Fruit fly (Drosophila melanogaster) whole organism, embryonic: ENCODE measurements around the gene hkb.
A peak's percentile ranks its signal among the peaks of the same experiment; 100 is the strongest.

ENCODE experiments used
- BEAF-32 ChIP-seq: fragments of 200-800 bp; sonication (Bioruptor generic); optimal IDR thresholded peaks from 3 replicates; lab custom pipeline; 2017; ENCODE audit warnings: missing biosample characterization, missing genetic modification characterization, mild to moderate bottlenecking, moderate library complexity, missing genetic modification reagents
- CG10431 ChIP-seq: fragments of 200-800 bp; sonication (Bioruptor generic); optimal IDR thresholded peaks from 3 replicates; lab custom pipeline; 2018; ENCODE audit warnings: missing biosample characterization, mild to moderate bottlenecking, missing genetic modification characterization
- CG10565 ChIP-seq: fragments of 200-800 bp; sonication (Bioruptor generic); optimal IDR thresholded peaks from 3 replicates; lab custom pipeline; 2016; ENCODE audit warnings: missing biosample characterization, mild to moderate bottlenecking, missing genetic modification characterization
- CG11093 ChIP-seq: fragments of 200-800 bp; sonication (Bioruptor generic); IDR thresholded peaks from 3 replicates; pipeline ENCODE4 v1.3.6; 2022; ENCODE audit warnings: missing biosample characterization, missing genetic modification characterization
- CG11398 ChIP-seq: fragments of 200-800 bp; sonication (Bioruptor generic); optimal IDR thresholded peaks from 2 replicates; lab custom pipeline; 2016; ENCODE audit warnings: missing biosample characterization, missing genetic modification characterization
- CG12236 ChIP-seq: fragments of 200-800 bp; sonication (Bioruptor generic); optimal IDR thresholded peaks from 2 replicates; lab custom pipeline; 2016; ENCODE audit warnings: missing biosample characterization, missing genetic modification characterization
- CG12391 ChIP-seq: fragments of 200-800 bp; sonication (Bioruptor generic); optimal IDR thresholded peaks from 3 replicates; lab custom pipeline; 2018; ENCODE audit warnings: missing biosample characterization, mild to moderate bottlenecking, missing genetic modification characterization, moderate library complexity
- CG13287 ChIP-seq: fragments of 200-800 bp; sonication (Bioruptor generic); IDR thresholded peaks from 2 replicates; pipeline ENCODE4 v1.3.6; 2022; ENCODE audit warnings: missing biosample characterization, missing genetic modification characterization; ENCODE audit not compliant: partially characterized antibody
- CG14050 ChIP-seq: fragments of 200-800 bp; sonication (Bioruptor generic); IDR thresholded peaks from 3 replicates; pipeline ENCODE4 v1.3.6; 2022; ENCODE audit warnings: missing biosample characterization, missing genetic modification characterization
- CG1602 ChIP-seq: fragments of 200-800 bp; sonication (Bioruptor generic); optimal IDR thresholded peaks from 3 replicates; lab custom pipeline; 2016; ENCODE audit warnings: missing biosample characterization, missing genetic modification characterization
- CG17359 ChIP-seq: fragments of 200-800 bp; sonication (Bioruptor generic); optimal IDR thresholded peaks from 3 replicates; lab custom pipeline; 2018; ENCODE audit warnings: missing biosample characterization, mild to moderate bottlenecking, missing genetic modification characterization, moderate library complexity
- CG1832 ChIP-seq: fragments of 200-800 bp; sonication (Bioruptor generic); optimal IDR thresholded peaks from 2 replicates; lab custom pipeline; 2017; ENCODE audit warnings: missing biosample characterization, mild to moderate bottlenecking, missing genetic modification characterization, inconsistent platforms
- CG18599 ChIP-seq: fragments of 200-800 bp; sonication (Bioruptor generic); optimal IDR thresholded peaks from 3 replicates; lab custom pipeline; 2017; ENCODE audit warnings: missing biosample characterization, missing genetic modification characterization, mild to moderate bottlenecking, moderate library complexity, missing genetic modification reagents
- CG18764 ChIP-seq: fragments of 200-800 bp; sonication (Bioruptor generic); optimal IDR thresholded peaks from 3 replicates; lab custom pipeline; 2016; ENCODE audit warnings: missing biosample characterization, missing genetic modification characterization
- CG32532 ChIP-seq: fragments of 200-800 bp; sonication (Bioruptor generic); IDR thresholded peaks from 2 replicates; pipeline ENCODE4 v1.3.6; 2022; ENCODE audit warnings: missing biosample characterization, missing genetic modification characterization
- CG3407 ChIP-seq: fragments of 200-800 bp; sonication (Bioruptor generic); optimal IDR thresholded peaks from 2 replicates; lab custom pipeline; 2018; ENCODE audit warnings: missing biosample characterization, mild to moderate bottlenecking, missing genetic modification characterization
- CG3838 ChIP-seq: fragments of 200-800 bp; sonication (Bioruptor generic); optimal IDR thresholded peaks from 3 replicates; lab custom pipeline; 2016; ENCODE audit warnings: missing biosample characterization, missing genetic modification characterization
- CG5953 ChIP-seq: fragments of 200-800 bp; sonication (Bioruptor generic); IDR thresholded peaks from 2 replicates; pipeline ENCODE4 v1.3.6; 2022; ENCODE audit warnings: missing biosample characterization, missing genetic modification characterization
- CG6654 ChIP-seq: fragments of 200-800 bp; sonication (Bioruptor generic); optimal IDR thresholded peaks from 2 replicates; lab custom pipeline; 2017; ENCODE audit warnings: missing biosample characterization, mild to moderate bottlenecking, missing genetic modification characterization
- CG7357 ChIP-seq: fragments of 200-800 bp; sonication (Bioruptor generic); IDR thresholded peaks from 3 replicates; pipeline ENCODE4 v1.3.6; 2022; ENCODE audit warnings: missing biosample characterization, missing genetic modification characterization
- CG7839 ChIP-seq: fragments of 200-800 bp; sonication (Bioruptor generic); optimal IDR thresholded peaks from 3 replicates; lab custom pipeline; 2018; ENCODE audit warnings: missing biosample characterization, mild to moderate bottlenecking, missing genetic modification characterization, moderate library complexity
- CG7963 ChIP-seq: fragments of 200-800 bp; sonication (Bioruptor generic); IDR thresholded peaks from 3 replicates; pipeline ENCODE4 v1.3.6; 2022; ENCODE audit warnings: missing biosample characterization, missing genetic modification characterization; ENCODE audit not compliant: partially characterized antibody
- Fer1 ChIP-seq: fragments of 200-800 bp; sonication (Bioruptor generic); optimal IDR thresholded peaks from 2 replicates; lab custom pipeline; 2017; ENCODE audit warnings: missing biosample characterization, mild to moderate bottlenecking, missing genetic modification characterization
- HLH4C ChIP-seq: fragments of 200-800 bp; sonication (Bioruptor generic); IDR thresholded peaks from 3 replicates; pipeline ENCODE4 v1.3.6; 2022; ENCODE audit warnings: missing biosample characterization, missing genetic modification characterization; ENCODE audit not compliant: partially characterized antibody
- Hand ChIP-seq: fragments of 200-800 bp; sonication (Bioruptor generic); optimal IDR thresholded peaks from 2 replicates; lab custom pipeline; 2017; ENCODE audit warnings: mild to moderate bottlenecking, missing biosample characterization, missing genetic modification reagents, missing genetic modification characterization
- HmgZ ChIP-seq: fragments of 200-800 bp; sonication (Bioruptor generic); optimal IDR thresholded peaks from 2 replicates; lab custom pipeline; 2018; ENCODE audit warnings: missing biosample characterization, mild to moderate bottlenecking, missing genetic modification characterization
- Lpt ChIP-seq: fragments of >200 bp; optimal IDR thresholded peaks from 2 replicates; lab custom pipeline; 2018; ENCODE audit warnings: missing biosample characterization, missing genetic modification characterization
- NFAT ChIP-seq: fragments of 200-800 bp; sonication (Bioruptor generic); IDR thresholded peaks from 2 replicates; pipeline ENCODE4 v1.3.6; 2022; ENCODE audit warnings: missing biosample characterization, missing genetic modification characterization
- PHDP ChIP-seq: fragments of 200-800 bp; sonication (Bioruptor generic); optimal IDR thresholded peaks from 3 replicates; lab custom pipeline; 2018; ENCODE audit warnings: missing biosample characterization, mild to moderate bottlenecking, missing genetic modification characterization, moderate library complexity
- Spps ChIP-seq: fragments of 200-800 bp; sonication (Bioruptor generic); optimal IDR thresholded peaks from 2 replicates; lab custom pipeline; 2018; ENCODE audit warnings: missing biosample characterization, mild to moderate bottlenecking, missing genetic modification characterization
- Sry-δ ChIP-seq: fragments of 200-800 bp; sonication (Bioruptor generic); optimal IDR thresholded peaks from 2 replicates; lab custom pipeline; 2016; ENCODE audit warnings: missing biosample characterization, missing genetic modification characterization
- Usf ChIP-seq: fragments of 200-800 bp; sonication (Bioruptor generic); optimal IDR thresholded peaks from 2 replicates; lab custom pipeline; 2017; ENCODE audit warnings: missing genotype, missing biosample characterization, missing genetic modification characterization
- ap ChIP-seq: fragments of 200-800 bp; sonication (Bioruptor generic); IDR thresholded peaks from 2 replicates; pipeline ENCODE4 v1.3.6; 2022; ENCODE audit warnings: missing biosample characterization, missing genetic modification characterization
- ems ChIP-seq: fragments of 200-800 bp; sonication (Bioruptor generic); optimal IDR thresholded peaks from 3 replicates; lab custom pipeline; 2016; ENCODE audit warnings: missing biosample characterization, missing genetic modification characterization
- esg ChIP-seq: fragments of 200-800 bp; sonication (Bioruptor generic); conservative IDR thresholded peaks from 2 replicates; pipeline ENCODE4 v1.3.6; 2022; ENCODE audit warnings: missing biosample characterization, missing genetic modification characterization
- ewg ChIP-seq: fragments of 200-800 bp; sonication (Bioruptor generic); optimal IDR thresholded peaks from 3 replicates; lab custom pipeline; 2017; ENCODE audit warnings: mild to moderate bottlenecking, missing biosample characterization, missing genetic modification reagents, missing genetic modification characterization
- exex ChIP-seq: fragments of 200-800 bp; sonication (Bioruptor generic); optimal IDR thresholded peaks from 4 replicates; lab custom pipeline; 2018; ENCODE audit warnings: missing biosample characterization, mild to moderate bottlenecking, missing genetic modification characterization, moderate library complexity
- gcm2 ChIP-seq: fragments of 200-800 bp; sonication (Bioruptor generic); optimal IDR thresholded peaks from 2 replicates; lab custom pipeline; 2016; ENCODE audit warnings: missing biosample characterization, missing genetic modification characterization
- nerfin-2 ChIP-seq: fragments of 200-800 bp; sonication (Bioruptor generic); IDR thresholded peaks from 2 replicates; pipeline ENCODE4 v1.3.6; 2022; ENCODE audit warnings: missing biosample characterization, missing genetic modification characterization; ENCODE audit not compliant: partially characterized antibody
- nmo ChIP-seq: fragments of 200-800 bp; sonication (Bioruptor generic); optimal IDR thresholded peaks from 2 replicates; lab custom pipeline; 2018; ENCODE audit warnings: missing biosample characterization, mild to moderate bottlenecking, missing genetic modification characterization, moderate library complexity
- pros ChIP-seq: fragments of 200-800 bp; sonication (Bioruptor generic); optimal IDR thresholded peaks from 3 replicates; lab custom pipeline; 2019; ENCODE audit warnings: missing biosample characterization, mild to moderate bottlenecking, missing genetic modification characterization, moderate library complexity
- schlank ChIP-seq: fragments of 200-800 bp; sonication (Bioruptor generic); optimal IDR thresholded peaks from 2 replicates; lab custom pipeline; 2018; ENCODE audit warnings: missing biosample characterization, mild to moderate bottlenecking, missing genetic modification characterization
- slbo ChIP-seq: fragments of 200-800 bp; sonication (Bioruptor generic); IDR thresholded peaks from 2 replicates; pipeline ENCODE4 v1.3.6; 2022; ENCODE audit warnings: missing biosample characterization, missing genetic modification characterization
- slp2 ChIP-seq: fragments of 200-800 bp; sonication (Bioruptor generic); optimal IDR thresholded peaks from 2 replicates; lab custom pipeline; 2016; ENCODE audit warnings: missing biosample characterization, missing genetic modification characterization
- sqz ChIP-seq: fragments of 200-800 bp; sonication (Bioruptor generic); optimal IDR thresholded peaks from 3 replicates; lab custom pipeline; 2018; ENCODE audit warnings: missing biosample characterization, mild to moderate bottlenecking, missing genetic modification characterization
- sug ChIP-seq: fragments of 200-800 bp; optimal IDR thresholded peaks from 2 replicates; lab custom pipeline; 2019; ENCODE audit warnings: missing biosample characterization, mild to moderate bottlenecking, missing genetic modification characterization, moderate library complexity
- tup ChIP-seq: fragments of 200-800 bp; sonication (Bioruptor generic); optimal IDR thresholded peaks from 2 replicates; lab custom pipeline; 2016; ENCODE audit warnings: missing biosample characterization, mild to moderate bottlenecking, missing genetic modification characterization, moderate library complexity
- wor ChIP-seq: fragments of 200-800 bp; sonication (Bioruptor generic); IDR thresholded peaks from 2 replicates; pipeline ENCODE4 v1.3.6; 2022; ENCODE audit warnings: missing biosample characterization, missing genetic modification characterization
- z ChIP-seq: fragments of 200-800 bp; sonication (Bioruptor generic); IDR thresholded peaks from 3 replicates; pipeline ENCODE4 v1.3.6; 2022; ENCODE audit warnings: missing biosample characterization, missing genetic modification characterization
- zen ChIP-seq: fragments of 200-800 bp; sonication (Bioruptor generic); optimal IDR thresholded peaks from 3 replicates; lab custom pipeline; 2018; ENCODE audit warnings: missing biosample characterization, mild to moderate bottlenecking, missing genetic modification characterization, moderate library complexity
- zfh2 ChIP-seq: fragments of 200-800 bp; sonication (Bioruptor generic); optimal IDR thresholded peaks from 2 replicates; lab custom pipeline; 2016; ENCODE audit warnings: missing biosample characterization, missing genetic modification characterization

hkb gene

dm6 chr3R:4333964-4334363 is 12.5 kb downstream of the hkb start, which contains the start of gene CG9776 (continued):
- TF ChIP-seq CG6654 (GFP tag; lab: Kevin White, UChicago) (no peak), CG1602 (GFP tag; lab: Kevin White, UChicago) (peak; percentile 52), CG14050 (GFP tag; lab: Robert Waterston, UW) (no peak), CG17359 (tag; lab: Kevin White, UChicago) (peak; percentile 57), esg (no peak), z (GFP tag; lab: Robert Waterston, UW) (no peak), Fer1 (GFP tag; lab: Kevin White, UChicago) (no peak), ems (GFP tag; lab: Kevin White, UChicago) (peak; percentile 70), CG1832 (GFP tag; lab: Kevin White, UChicago) (no peak), CG18764 (GFP tag; lab: Kevin White, UChicago) (peak; percentile 2), HmgZ (tag; lab: Kevin White, UChicago) (peak; percentile 89), BEAF-32 (GFP tag; lab: Kevin White, UChicago) (peak; percentile 98), gcm2 (GFP tag; lab: Kevin White, UChicago) (no peak), Hand (GFP tag; lab: Kevin White, UChicago) (no peak), CG18599 (GFP tag; lab: Kevin White, UChicago) (no peak), Usf (GFP tag; lab: Kevin White, UChicago) (peak; percentile 37), CG3838 (peak; percentile 21), nmo (GFP tag; lab: Kevin White, UChicago) (peak; percentile 78), Lpt (no peak), pros (GFP tag; lab: Kevin White, UChicago) (no peak), CG11398 (no peak), exex (tag; lab: Kevin White, UChicago) (no peak), CG5953 (GFP tag; lab: Robert Waterston, UW) (no peak), sug (tag; lab: Kevin White, UChicago) (no peak), CG3407 (GFP tag; lab: Kevin White, UChicago) (no peak), CG11093 (GFP tag; lab: Robert Waterston, UW) (0 out of 3 replicates have a peak, but pooled peaks have one; percentile 13), wor (no peak), CG12236 (GFP tag; lab: Kevin White, UChicago) (no peak), zfh2 (GFP tag; lab: Kevin White, UChicago) (peak; percentile 55), CG12391 (tag; lab: Kevin White, UChicago) (no peak), slp2 (GFP tag; lab: Kevin White, UChicago) (peak; percentile 67), CG32532 (GFP tag; lab: Robert Waterston, UW) (peak; percentile 70), ewg (GFP tag; lab: Kevin White, UChicago) (no peak), zen (tag; lab: Kevin White, UChicago) (peak; percentile 76), slbo (peak; percentile 78), Spps (tag; lab: Kevin White, UChicago) (no peak), CG10565 (GFP tag; lab: Kevin White, UChicago) (no peak), CG13287 (GFP tag; lab: Robert Waterston, UW) (peak; percentile 98), Sry-δ (GFP tag; lab: Kevin White, UChicago) (peak; percentile 89), NFAT (peak; percentile 43; the same call in 1 of the 2 replicates), PHDP (no peak), tup (GFP tag; lab: Kevin White, UChicago) (peak; percentile 19), ap (0 out of 2 replicates have a peak, but pooled peaks have one; percentile 6), schlank (no peak), CG7963 (GFP tag; lab: Robert Waterston, UW) (peak; percentile 99), CG10431 (no peak), CG7357 (peak; percentile 98), CG7839 (tag; lab: Kevin White, UChicago) (no peak), nerfin-2 (peak; percentile 95), HLH4C (GFP tag; lab: Robert Waterston, UW) (peak; percentile 97), sqz (GFP tag; lab: Kevin White, UChicago) (no peak)
